Worm (Caenorhabditis elegans) whole organism, L4/young adult: Measurements from ENCODE around the gene dcs-1.

Experiments
- dao-5 ChIP-seq: sonication (generic microtip); optimal IDR thresholded peaks from 2 replicates; lab custom pipeline; 2016; ENCODE audit warnings: missing genotype, missing genetic modification characterization, moderate library complexity, missing compliant biosample characterization
- him-1 ChIP-seq: sonication (generic microtip); optimal IDR thresholded peaks from 2 replicates; lab custom pipeline; 2016; ENCODE audit warnings: missing genotype, missing genetic modification reagents, missing genetic modification characterization, missing compliant biosample characterization

ce11 chrV:20127543-20127942 is 37.0 kb upstream of the dcs-1 start:
- TF ChIP-seq him-1 (no peak), dao-5 (tag; lab: Kevin White, UChicago) (no peak)
